Fruit fly (Drosophila melanogaster): Measurements from ENCODE around the gene Cp36.

DNA sequence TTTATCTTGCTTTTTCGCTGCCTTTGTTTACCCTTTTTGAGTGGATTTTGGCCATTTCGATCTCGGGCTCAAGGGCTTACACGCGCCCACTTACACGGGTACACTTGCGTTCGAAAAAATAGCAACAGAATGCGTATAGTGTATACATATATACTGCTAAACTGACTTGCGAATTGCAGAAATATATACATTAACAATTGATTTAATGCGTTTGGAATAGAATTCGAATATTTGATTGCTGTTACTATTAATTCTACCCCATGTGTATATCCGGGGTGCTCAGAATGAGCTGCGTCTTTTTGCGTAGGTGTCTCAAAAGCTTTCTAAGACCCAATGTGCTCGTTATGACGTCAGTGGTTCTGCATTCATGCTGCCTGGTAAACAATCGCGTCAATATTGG lies 14.4 kb downstream of the Cp36 start:
- peak; percentile 21 for TF ChIP-seq ovo (GFP tag; optimal IDR thresholded peaks at IDR 0.05)
- TF ChIP-seq cic (GFP tag; optimal IDR thresholded peaks at IDR 0.05) = no peak
- TF ChIP-seq bab1 (GFP tag; optimal IDR thresholded peaks at IDR 0.05) = peak; percentile 60
- no peak for TF ChIP-seq CG11617 (GFP tag; optimal IDR thresholded peaks at IDR 0.05)
